Worm (Caenorhabditis elegans): Measurements from ENCODE around the gene col-161.

ce11 chrV:13274615-13275014, 43.2 kb downstream of the col-161 start:
- no peak for TF ChIP-seq ztf-29 (GFP tag; IDR thresholded peaks at IDR 0.05)
- TF ChIP-seq cog-1 (tag; optimal IDR thresholded peaks at IDR 0.05): no peak
- TF ChIP-seq tab-1 (GFP tag; IDR thresholded peaks at IDR 0.05): no peak
- no peak for TF ChIP-seq med-1 (GFP tag; optimal IDR thresholded peaks at IDR 0.05; ENCODE audit: insufficient read depth)
- TF ChIP-seq flt-1 (GFP tag; IDR thresholded peaks at IDR 0.05): no peak
- no peak for TF ChIP-seq ztf-23 (GFP tag; IDR thresholded peaks at IDR 0.05)
- no peak for TF ChIP-seq T22C8.4 (GFP tag; IDR thresholded peaks at IDR 0.05)
- TF ChIP-seq klf-2 (GFP tag; conservative IDR thresholded peaks at IDR 0.05): no peak
- TF ChIP-seq ref-1 (GFP tag; conservative IDR thresholded peaks at IDR 0.05): no peak
